Worm (Caenorhabditis elegans) whole organism, L2 larva: ENCODE measurements around the gene D1054.18.

Source experiments
- C34F6.9 ChIP-seq: fragments of 150-350 bp; optimal IDR thresholded peaks from 2 replicates; lab custom pipeline; 2014; ENCODE audit warnings: missing biosample characterization, missing genetic modification characterization
- F13H6.1 ChIP-seq: sonication (generic microtip); optimal IDR thresholded peaks from 2 replicates; lab custom pipeline; 2016; ENCODE audit warnings: missing genetic modification characterization, missing compliant biosample characterization
- Y55F3AM.14 ChIP-seq: fragments of 200-800 bp; sonication (Bioruptor generic); optimal IDR thresholded peaks from 2 replicates; lab custom pipeline; 2018; ENCODE audit warnings: mild to moderate bottlenecking, missing genetic modification characterization, missing compliant biosample characterization
- ZK546.5 ChIP-seq: sonication (generic microtip); optimal IDR thresholded peaks from 2 replicates; lab custom pipeline; 2017; ENCODE audit warnings: missing biosample characterization, missing genetic modification characterization
- alr-1 ChIP-seq: fragments of 150-350 bp; optimal IDR thresholded peaks from 2 replicates; lab custom pipeline; 2014; ENCODE audit warnings: missing biosample characterization, missing genetic modification characterization
- aly-2 ChIP-seq: fragments of 150-350 bp; optimal IDR thresholded peaks from 2 replicates; lab custom pipeline; 2014; ENCODE audit warnings: missing biosample characterization, missing genetic modification characterization
- ama-1 ChIP-seq: fragments of 150-350 bp; optimal IDR thresholded peaks from 2 replicates; lab custom pipeline; 2018; ENCODE audit warnings: inconsistent platforms
- blmp-1 ChIP-seq: sonication (generic microtip); optimal IDR thresholded peaks from 2 replicates; lab custom pipeline; 2017; ENCODE audit warnings: missing genetic modification characterization, mild to moderate bottlenecking, missing compliant biosample characterization, antibody characterized with exemption, moderate library complexity; ENCODE audit not compliant: insufficient read depth
- ceh-16 ChIP-seq: fragments of 150-350 bp; optimal IDR thresholded peaks from 2 replicates; lab custom pipeline; 2014; ENCODE audit warnings: missing biosample characterization, missing genetic modification characterization
- ceh-82 ChIP-seq: fragments of 150-350 bp; optimal IDR thresholded peaks from 2 replicates; lab custom pipeline; 2014; ENCODE audit warnings: missing biosample characterization, missing genetic modification characterization
- crh-2 ChIP-seq: sonication (generic microtip); optimal IDR thresholded peaks from 2 replicates; lab custom pipeline; 2017; ENCODE audit warnings: missing biosample characterization, missing genetic modification characterization
- dmd-4 ChIP-seq: sonication (generic microtip); optimal IDR thresholded peaks from 2 replicates; lab custom pipeline; 2017; ENCODE audit warnings: missing biosample characterization, missing genetic modification characterization
- elt-1 ChIP-seq: fragments of 150-350 bp; optimal IDR thresholded peaks from 2 replicates; lab custom pipeline; 2014; ENCODE audit warnings: missing biosample characterization, missing genetic modification characterization
- fos-1 ChIP-seq: fragments of 150-350 bp; optimal IDR thresholded peaks from 2 replicates; lab custom pipeline; 2014; ENCODE audit warnings: missing biosample characterization, missing genetic modification characterization
- gmeb-1 ChIP-seq: fragments of 150-350 bp; optimal IDR thresholded peaks from 2 replicates; lab custom pipeline; 2014; ENCODE audit warnings: missing biosample characterization, missing genetic modification characterization
- lin-11 ChIP-seq: fragments of 150-350 bp; sonication (generic microtip); optimal IDR thresholded peaks from 2 replicates; lab custom pipeline; 2014; ENCODE audit warnings: missing biosample characterization, missing genetic modification characterization, inconsistent platforms, mixed read lengths
- lin-13 ChIP-seq: fragments of 150-350 bp; optimal IDR thresholded peaks from 2 replicates; lab custom pipeline; 2014; ENCODE audit warnings: missing biosample characterization, missing genetic modification reagents, missing genetic modification characterization
- lsy-2 ChIP-seq, 2 experiments: fragments of 150-350 bp in 1 of 2; sonication (generic microtip) in 1 of 2; optimal IDR thresholded peaks; 2 replicates each; lab custom pipeline; 2014 to 2017; ENCODE audit warnings: missing biosample characterization in 2 of 2, missing genetic modification characterization in 2 of 2
- mab-5 ChIP-seq: fragments of 150-350 bp; optimal IDR thresholded peaks from 2 replicates; lab custom pipeline; 2014; ENCODE audit warnings: missing biosample characterization, missing genetic modification characterization
- mbf-1 ChIP-seq: sonication (generic microtip); optimal IDR thresholded peaks from 2 replicates; lab custom pipeline; 2017; ENCODE audit warnings: missing biosample characterization, missing genetic modification characterization
- mdl-1 ChIP-seq, 2 experiments: fragments of 150-350 bp in 1 of 2; sonication (generic microtip) in 1 of 2; optimal IDR thresholded peaks; 2 replicates each; lab custom pipeline; 2017; ENCODE audit warnings: missing biosample characterization in 2 of 2, missing genetic modification characterization in 2 of 2
- nhr-10 ChIP-seq: sonication (generic microtip); optimal IDR thresholded peaks from 2 replicates; lab custom pipeline; 2017; ENCODE audit warnings: missing biosample characterization, missing genetic modification characterization
- nhr-11 ChIP-seq: fragments of 150-350 bp; optimal IDR thresholded peaks from 2 replicates; lab custom pipeline; 2014; ENCODE audit warnings: missing biosample characterization, missing genetic modification characterization
- nhr-12 ChIP-seq: fragments of 150-350 bp; optimal IDR thresholded peaks from 2 replicates; lab custom pipeline; 2014; ENCODE audit warnings: missing biosample characterization, missing genetic modification characterization
- nhr-129 ChIP-seq: fragments of 150-350 bp; optimal IDR thresholded peaks from 2 replicates; lab custom pipeline; 2014; ENCODE audit warnings: missing biosample characterization, missing genetic modification characterization
- nhr-21 ChIP-seq: fragments of 150-350 bp; optimal IDR thresholded peaks from 2 replicates; lab custom pipeline; 2014; ENCODE audit warnings: missing biosample characterization, missing genetic modification characterization
- nhr-23 ChIP-seq: fragments of 150-350 bp; optimal IDR thresholded peaks from 2 replicates; lab custom pipeline; 2014; ENCODE audit warnings: missing biosample characterization, missing genetic modification reagents, missing genetic modification characterization
- nhr-237 ChIP-seq: fragments of 150-350 bp; optimal IDR thresholded peaks from 2 replicates; lab custom pipeline; 2014; ENCODE audit warnings: missing biosample characterization, missing genetic modification characterization
- nhr-25 ChIP-seq: fragments of 150-350 bp; sonication (generic microtip); optimal IDR thresholded peaks from 3 replicates; lab custom pipeline; 2014; ENCODE audit warnings: missing biosample characterization, missing genetic modification characterization
- nhr-6 ChIP-seq: fragments of 150-350 bp; optimal IDR thresholded peaks from 2 replicates; lab custom pipeline; 2014; ENCODE audit warnings: missing biosample characterization, missing genetic modification characterization
- nhr-77 ChIP-seq: fragments of 150-350 bp; optimal IDR thresholded peaks from 2 replicates; lab custom pipeline; 2014; ENCODE audit warnings: missing biosample characterization, missing genetic modification characterization
- peb-1 ChIP-seq: fragments of 150-350 bp; optimal IDR thresholded peaks from 2 replicates; lab custom pipeline; 2014; ENCODE audit warnings: missing biosample characterization, missing genetic modification characterization
- skn-1 ChIP-seq: sonication (generic microtip); optimal IDR thresholded peaks from 2 replicates; lab custom pipeline; 2017; ENCODE audit warnings: missing biosample characterization, missing genetic modification characterization
- sma-3 ChIP-seq: sonication (generic microtip); optimal IDR thresholded peaks from 2 replicates; lab custom pipeline; 2016; ENCODE audit warnings: missing genetic modification reagents, missing genetic modification characterization, missing compliant biosample characterization
- sma-9 ChIP-seq, 2 experiments: fragments of 150-350 bp in 1 of 2; sonication (generic microtip) in 1 of 2; optimal IDR thresholded peaks; 2 replicates each; lab custom pipeline; 2014 to 2016; ENCODE audit warnings: missing genetic modification characterization in 2 of 2, mild to moderate bottlenecking in 1 of 2, missing biosample characterization in 1 of 2, missing compliant biosample characterization in 1 of 2, missing genetic modification reagents in 1 of 2, moderate library complexity in 1 of 2
- snpc-4 ChIP-seq: fragments of 150-350 bp; optimal IDR thresholded peaks from 2 replicates; lab custom pipeline; 2014; ENCODE audit warnings: missing biosample characterization, missing genetic modification characterization
- unc-39 ChIP-seq: fragments of 150-350 bp; optimal IDR thresholded peaks from 2 replicates; lab custom pipeline; 2014; ENCODE audit warnings: missing biosample characterization, missing genetic modification characterization
- unc-55 ChIP-seq: fragments of 150-350 bp; sonication (generic microtip); optimal IDR thresholded peaks from 3 replicates; lab custom pipeline; 2014; ENCODE audit warnings: missing biosample characterization, missing genetic modification reagents, missing genetic modification characterization
- zag-1 ChIP-seq: fragments of 150-350 bp; optimal IDR thresholded peaks from 2 replicates; lab custom pipeline; 2014; ENCODE audit warnings: missing biosample characterization, missing genetic modification characterization
- ztf-1 ChIP-seq: fragments of 200-800 bp; sonication (Bioruptor generic); conservative IDR thresholded peaks from 2 replicates; pipeline ENCODE4 v1.3.6; 2022; ENCODE audit warnings: missing genetic modification characterization, missing compliant biosample characterization
- ztf-11 ChIP-seq: sonication (generic microtip); optimal IDR thresholded peaks from 2 replicates; lab custom pipeline; 2017; ENCODE audit warnings: missing biosample characterization, missing genetic modification characterization
- ztf-4 ChIP-seq: fragments of 150-350 bp; optimal IDR thresholded peaks from 2 replicates; lab custom pipeline; 2014; ENCODE audit warnings: missing biosample characterization, missing genetic modification characterization

The D1054.18 gene

ce11 chrV:10801154-10801553 is at the start of gene D1054.18:
Gene D1054.18, minus strand, starts transcription at chrV:10801198.
- TF ChIP-seq nhr-6 (no peak), dmd-4 (no peak), alr-1 (tag; lab: Kevin White, UChicago) (no peak), mab-5 (tag; lab: Kevin White, UChicago) (no peak), nhr-10 (tag; lab: Kevin White, UChicago) (no peak), nhr-237 (tag; lab: Kevin White, UChicago) (no peak), skn-1 (tag; lab: Kevin White, UChicago) (peak; percentile 15), ztf-11 (tag; lab: Kevin White, UChicago) (no peak), zag-1 (tag; lab: Kevin White, UChicago) (no peak), unc-39 (no peak), blmp-1 (tag; lab: Kevin White, UChicago) (no peak), nhr-25 (no peak), ztf-1 (GFP tag; lab: Robert Waterston, UW) (no peak), peb-1 (tag; lab: Kevin White, UChicago) (no peak), sma-3 (GFP tag; lab: Kevin White, UChicago) (no peak), nhr-77 (tag; lab: Kevin White, UChicago) (no peak), elt-1 (no peak), nhr-11 (tag; lab: Kevin White, UChicago) (no peak), crh-2 (peak; percentile 73), lsy-2 (tag; optimal IDR thresholded peaks at IDR 0.05; lab: Kevin White, UChicago) (no peak), gmeb-1 (tag; lab: Kevin White, UChicago) (peak; percentile 45), nhr-23 (tag; lab: Kevin White, UChicago) (no peak), sma-9 (GFP tag; optimal IDR thresholded peaks at IDR 0.05; lab: Kevin White, UChicago) (peak; percentile 74), sma-9 (tag; optimal IDR thresholded peaks at IDR 0.05; lab: Kevin White, UChicago) (no peak), fos-1 (tag; lab: Kevin White, UChicago) (peak; percentile 70), Y55F3AM.14 (GFP tag; lab: Kevin White, UChicago) (no peak), ama-1 (no peak), mbf-1 (tag; lab: Kevin White, UChicago) (no peak), nhr-12 (tag; lab: Kevin White, UChicago) (no peak), F13H6.1 (tag; lab: Kevin White, UChicago) (no peak), C34F6.9 (no peak), nhr-129 (no peak), mdl-1 (tag; optimal IDR thresholded peaks at IDR 0.05; lab: Kevin White, UChicago) (peak in 1 of 2 experiments; percentile 26), nhr-21 (tag; lab: Kevin White, UChicago) (no peak), lin-11 (tag; lab: Kevin White, UChicago) (no peak), aly-2 (no peak)

- TF ChIP-seq ceh-82 (tag; lab: Kevin White, UChicago) (no peak), lsy-2 (tag; optimal IDR thresholded peaks at IDR 0.05; lab: Kevin White, UChicago) (no peak), lin-13 (GFP tag; lab: Kevin White, UChicago) (no peak), peb-1 (tag; lab: Kevin White, UChicago) (no peak), lin-11 (tag; lab: Kevin White, UChicago) (no peak), nhr-25 (no peak), F13H6.1 (tag; lab: Kevin White, UChicago) (no peak), ztf-4 (tag; lab: Kevin White, UChicago) (no peak), snpc-4 (tag; lab: Kevin White, UChicago) (no peak), nhr-6 (no peak), unc-55 (GFP tag; lab: Kevin White, UChicago) (no peak), ceh-16 (no peak)
Measured at ce11 chrV:10846893-10847292, 45.9 kb upstream of the D1054.18 start, which contains the start of gene C29A12.6. Gene C29A12.6, plus strand, starts transcription at chrV:10847193.

- no peak for TF ChIP-seq lin-11 (tag; lab: Kevin White, UChicago)
- TF ChIP-seq skn-1 (tag; lab: Kevin White, UChicago) = no peak
- TF ChIP-seq blmp-1 (tag; lab: Kevin White, UChicago) = no peak
- TF ChIP-seq ama-1 = no peak
- no peak for TF ChIP-seq ztf-11 (tag; lab: Kevin White, UChicago)
- TF ChIP-seq nhr-237 (tag; lab: Kevin White, UChicago) = no peak
- no peak for TF ChIP-seq ztf-1 (GFP tag; lab: Robert Waterston, UW)
- no peak for TF ChIP-seq nhr-11 (tag; lab: Kevin White, UChicago)
- TF ChIP-seq C34F6.9 = no peak
- TF ChIP-seq ztf-4 (tag; lab: Kevin White, UChicago) = no peak
- no peak for TF ChIP-seq F13H6.1 (tag; lab: Kevin White, UChicago)
- TF ChIP-seq unc-55 (GFP tag; lab: Kevin White, UChicago) = no peak
- no peak for TF ChIP-seq ceh-16
- no peak for TF ChIP-seq ZK546.5
Measured at ce11 chrV:10839398-10839797, 38.4 kb upstream of the D1054.18 start.
